Worm (Caenorhabditis elegans): ENCODE data around the gene nhr-232.

ce11 chrV:10241121-10241803 is 14.7 kb upstream of the nhr-232 start, which contains the start of the genes C12D8.21 and col-148:
- TF ChIP-seq ref-1 (GFP tag; conservative IDR thresholded peaks at IDR 0.05) (no peak), ztf-23 (GFP tag; IDR thresholded peaks at IDR 0.05) (no peak)

Measured in whole organism, midembryonic.